Fruit fly (Drosophila melanogaster): Measurements from ENCODE around the gene Hakai.

Gene Hakai

DNA sequence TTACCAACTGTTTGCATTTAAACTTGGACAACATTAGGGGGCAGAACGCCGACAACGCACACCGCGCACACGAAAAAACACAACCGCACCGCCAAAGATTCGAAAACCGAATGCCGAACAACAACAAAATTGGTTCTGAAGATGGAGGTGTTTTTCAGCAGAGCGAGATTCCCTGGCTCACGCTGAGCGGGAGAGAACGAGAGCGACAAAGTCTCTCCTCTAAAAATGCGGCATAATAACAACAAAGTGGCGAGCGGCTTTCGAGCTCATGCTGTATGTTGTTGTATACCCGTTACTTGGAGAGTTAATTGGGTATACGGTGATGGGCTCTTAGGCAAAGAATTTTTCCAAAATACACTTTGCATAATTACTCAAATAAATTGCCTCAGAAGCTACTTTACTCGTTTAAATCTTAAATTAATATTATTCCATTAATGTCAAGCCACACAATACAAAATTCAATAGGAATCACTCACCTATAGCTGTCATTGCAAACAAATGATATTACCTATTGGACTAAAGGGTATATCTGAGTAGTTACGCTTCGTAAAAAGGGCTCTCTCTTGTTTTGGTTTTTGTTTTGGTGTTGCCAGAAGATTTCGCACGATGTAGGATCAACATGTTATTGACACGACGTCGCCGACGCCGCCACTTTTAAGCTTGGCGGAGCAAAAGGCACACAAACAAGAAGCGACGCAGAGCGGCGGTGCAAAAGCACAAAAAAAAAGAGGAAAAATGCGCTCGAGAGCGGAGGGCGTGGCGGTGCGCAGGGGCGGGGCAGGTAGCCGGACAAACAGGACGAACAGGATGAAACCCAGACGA, 9.6 kb downstream of the Hakai start (continued):
- TF ChIP-seq z (GFP tag; IDR thresholded peaks at IDR 0.05) (peak; percentile 63; the same call in 2 of the 3 replicates), CG31441 (GFP tag; IDR thresholded peaks at IDR 0.05) (peak; percentile 67), CG17328 (GFP tag; IDR thresholded peaks at IDR 0.05) (no peak), peb (GFP tag; IDR thresholded peaks at IDR 0.05) (no peak), amos (GFP tag; IDR thresholded peaks at IDR 0.05; ENCODE audit: partially characterized antibody) (peak; percentile 14; the same call in 1 of the 2 replicates), kah (GFP tag; optimal IDR thresholded peaks at IDR 0.05) (no peak), bcd (GFP tag; optimal IDR thresholded peaks at IDR 0.05) (peak; percentile 63), Drgx (GFP tag; IDR thresholded peaks at IDR 0.05) (peak; percentile 81), CG32532 (GFP tag; IDR thresholded peaks at IDR 0.05) (peak; percentile 65), CG10959 (GFP tag; IDR thresholded peaks at IDR 0.05) (no peak), Dek (tag; optimal IDR thresholded peaks at IDR 0.05) (peak; percentile 59), ERR (GFP tag; optimal IDR thresholded peaks at IDR 0.05) (no peak), ftz-f1 (GFP tag; optimal IDR thresholded peaks at IDR 0.05) (peak; percentile 9), zfh1 (GFP tag; IDR thresholded peaks at IDR 0.05) (peak; percentile 64; the same call in 2 of the 3 replicates), CG11560 (tag; IDR thresholded peaks at IDR 0.05) (no peak), C15 (GFP tag; IDR thresholded peaks at IDR 0.05) (no peak), Fer2 (tag; optimal IDR thresholded peaks at IDR 0.05) (peak; percentile 40), gcm2 (GFP tag; optimal IDR thresholded peaks at IDR 0.05) (no peak), CG7786 (GFP tag; optimal IDR thresholded peaks at IDR 0.05) (peak; percentile 54), CG16779 (GFP tag; IDR thresholded peaks at IDR 0.05) (no peak), Deaf1 (tag; optimal IDR thresholded peaks at IDR 0.05) (peak; percentile 22), Sry-δ (GFP tag; optimal IDR thresholded peaks at IDR 0.05) (peak; percentile 2), kay (GFP tag; optimal IDR thresholded peaks at IDR 0.05) (peak; percentile 19), Asciz (GFP tag; optimal IDR thresholded peaks at IDR 0.05) (peak; percentile 26), tna (GFP tag; IDR thresholded peaks at IDR 0.05; ENCODE audit: partially characterized antibody) (no peak), pzg (GFP tag; optimal IDR thresholded peaks at IDR 0.05) (no peak), D19B (GFP tag; optimal IDR thresholded peaks at IDR 0.05) (peak; percentile 100), fu2 (GFP tag; optimal IDR thresholded peaks at IDR 0.05) (peak; percentile 22), en (GFP tag; optimal IDR thresholded peaks at IDR 0.05) (no peak), Antp (GFP tag; optimal IDR thresholded peaks at IDR 0.05) (no peak), Ets97D (GFP tag; optimal IDR thresholded peaks at IDR 0.05) (peak; percentile 32), Hr51 (GFP tag; optimal IDR thresholded peaks at IDR 0.05) (peak; percentile 70 to 73), lilli (GFP tag; optimal IDR thresholded peaks at IDR 0.05) (peak; percentile 87), jigr1 (GFP tag; IDR thresholded peaks at IDR 0.05) (no peak), Stat92E (GFP tag; optimal IDR thresholded peaks at IDR 0.05) (no peak), tio (GFP tag; optimal IDR thresholded peaks at IDR 0.05) (peak; percentile 63), crc (GFP tag; optimal IDR thresholded peaks at IDR 0.05) (no peak), CG6272 (GFP tag; IDR thresholded peaks at IDR 0.05) (no peak), CG17568 (GFP tag; optimal IDR thresholded peaks at IDR 0.05) (peak; percentile 43), CG10565 (GFP tag; optimal IDR thresholded peaks at IDR 0.05) (no peak), HLHmδ (GFP tag; optimal IDR thresholded peaks at IDR 0.05) (peak; percentile 63), CG8290 (GFP tag; optimal IDR thresholded peaks at IDR 0.05) (peak; percentile 50), CG8290 (tag; optimal IDR thresholded peaks at IDR 0.05) (no peak), CG4404 (GFP tag; IDR thresholded peaks at IDR 0.05) (peak; percentile 48), eyg (GFP tag; optimal IDR thresholded peaks at IDR 0.05) (no peak), Sin3A (optimal IDR thresholded peaks at IDR 0.05) (no peak), pnt (GFP tag; optimal IDR thresholded peaks at IDR 0.05) (peak; percentile 22), vvl (GFP tag; IDR thresholded peaks at IDR 0.05) (0 out of 2 replicates have a peak, but pooled peaks have one; percentile 50), fd102C (GFP tag; optimal IDR thresholded peaks at IDR 0.05) (no peak), schlank (tag; optimal IDR thresholded peaks at IDR 0.05) (peak; percentile 55)

All from whole organism, embryonic.